Fruit fly (Drosophila melanogaster): Measurements from ENCODE around the gene CG9795.

CG9795 gene

dm6 chr3R:4318999-4319398 lies 484 bp upstream of the CG9795 start, which contains the start of gene Syt14:
Gene Syt14 (minus strand): TSS chr3R:4319069.
- no peak for TF ChIP-seq noc (tag; optimal IDR thresholded peaks at IDR 0.05)

dm6 chr3R:4333964-4334363 lies 14.5 kb downstream of the CG9795 start, which contains the start of gene CG9776:
Gene CG9776 (minus strand): TSS chr3R:4334071.
- TF ChIP-seq noc (tag; optimal IDR thresholded peaks at IDR 0.05): no peak

DNA sequence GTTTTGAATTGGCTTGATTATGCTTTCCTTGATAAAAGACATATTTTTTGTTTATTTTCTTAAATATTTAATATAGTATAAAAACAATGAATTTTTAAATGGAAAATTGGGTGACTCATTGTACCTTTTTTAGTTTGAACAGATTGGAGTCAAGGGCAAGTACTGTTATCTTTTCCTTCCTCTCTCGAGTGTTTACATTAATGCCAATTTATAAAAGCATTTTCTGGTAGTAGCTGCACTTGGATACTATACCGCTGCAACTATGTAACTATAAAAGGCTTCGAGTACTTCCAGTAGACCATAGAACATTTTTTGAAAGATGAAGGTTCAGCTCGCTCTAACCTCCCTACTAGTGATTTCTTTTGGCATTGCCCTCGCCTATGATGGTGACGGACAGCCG lies 15.3 kb downstream of the CG9795 start, which contains the start of gene CG14645:
Gene CG14645, plus strand, starts transcription at position 301 of the 400 bp plus-strand sequence.
- TF ChIP-seq noc (tag; optimal IDR thresholded peaks at IDR 0.05): no peak

- TF ChIP-seq noc (tag; optimal IDR thresholded peaks at IDR 0.05): no peak
These were observed 18.1 kb downstream of the CG9795 start, which contains the start of the genes Skp2 and CG1103 for dm6 chr3R:4337580-4337979. Gene Skp2 (minus strand): TSS chr3R:4337674. Gene CG1103 (plus strand): TSS chr3R:4337755.

- no peak for TF ChIP-seq noc (tag; optimal IDR thresholded peaks at IDR 0.05)
These were observed 20.7 kb downstream of the CG9795 start for dm6 chr3R:4340174-4340573.

DNA sequence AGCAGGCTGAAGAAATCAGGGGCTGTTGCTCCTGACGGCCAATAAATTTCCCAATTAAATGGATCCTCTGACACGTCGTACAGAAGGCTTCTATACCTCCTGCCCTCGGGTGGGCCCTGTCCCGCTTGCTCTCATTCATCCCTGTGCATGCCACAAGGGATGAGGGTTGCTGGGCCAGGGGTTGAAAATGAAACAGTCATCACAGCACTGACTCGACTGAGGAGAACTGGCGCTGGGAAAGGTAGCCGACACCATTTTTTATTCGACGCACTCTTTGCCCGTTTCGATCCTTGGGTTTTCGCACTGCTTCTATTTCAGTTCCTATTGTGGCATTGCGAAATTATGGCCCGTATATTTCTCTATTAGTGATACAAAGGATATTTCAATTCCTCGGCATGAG lies 21.7 kb downstream of the CG9795 start:
- no peak for TF ChIP-seq noc (tag; optimal IDR thresholded peaks at IDR 0.05)

DNA sequence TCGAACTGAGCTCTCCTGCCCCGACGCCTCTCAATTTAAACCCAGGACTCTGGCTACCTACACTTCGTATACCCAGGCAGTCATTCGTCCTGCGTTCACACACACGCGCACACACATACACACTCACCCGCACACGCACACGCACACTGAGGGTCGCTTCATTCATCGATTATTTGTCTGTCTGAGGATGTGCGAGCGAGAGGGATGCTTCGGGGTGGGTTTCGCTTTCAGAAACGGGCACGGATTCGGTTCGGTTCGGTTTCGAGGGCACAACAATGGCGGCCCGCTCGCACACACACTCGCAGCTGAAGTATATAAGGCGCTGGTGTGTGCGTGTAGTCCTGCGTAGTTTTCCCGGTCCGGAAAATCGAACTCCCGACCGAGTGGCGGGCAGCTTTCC lies 27.2 kb downstream of the CG9795 start, which contains the start of gene hkb:
Gene hkb, minus strand, starts transcription at position 11 of the 400 bp plus-strand sequence.
- no peak for TF ChIP-seq noc (tag; optimal IDR thresholded peaks at IDR 0.05)

- TF ChIP-seq noc (tag; optimal IDR thresholded peaks at IDR 0.05): no peak
These were observed 28.8 kb downstream of the CG9795 start for dm6 chr3R:4348197-4348814.

dm6 chr3R:4350199-4350598 lies 30.7 kb downstream of the CG9795 start:
- TF ChIP-seq noc (tag; optimal IDR thresholded peaks at IDR 0.05): no peak

DNA sequence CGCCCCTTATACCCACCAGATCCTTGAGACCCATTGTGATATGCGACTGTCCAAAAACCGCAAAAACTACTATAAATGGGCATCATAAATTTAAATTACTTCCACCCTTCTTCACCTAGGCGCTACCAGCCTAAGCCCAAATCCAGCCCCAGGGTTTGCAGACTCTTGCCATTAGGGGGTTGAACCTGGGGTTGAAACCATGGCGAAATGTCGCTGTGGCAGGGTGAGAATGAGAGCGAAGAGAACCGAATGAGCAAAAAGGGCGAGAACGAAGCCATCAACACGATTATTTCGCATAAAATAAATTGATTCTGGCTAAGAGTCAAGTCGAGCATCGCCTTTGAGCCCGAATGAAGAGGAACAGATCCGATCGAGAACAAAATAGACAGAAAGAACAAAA lies 34.1 kb downstream of the CG9795 start:
- TF ChIP-seq noc (tag; optimal IDR thresholded peaks at IDR 0.05): no peak

dm6 chr3R:4359625-4360024 lies 40.1 kb downstream of the CG9795 start, which contains the start of gene CG1090:
Gene CG1090 (plus strand): TSS chr3R:4359883.
- no peak for TF ChIP-seq noc (tag; optimal IDR thresholded peaks at IDR 0.05)

dm6 chr3R:4360668-4361110 lies 41.2 kb downstream of the CG9795 start:
- no peak for TF ChIP-seq noc (tag; optimal IDR thresholded peaks at IDR 0.05)

DNA sequence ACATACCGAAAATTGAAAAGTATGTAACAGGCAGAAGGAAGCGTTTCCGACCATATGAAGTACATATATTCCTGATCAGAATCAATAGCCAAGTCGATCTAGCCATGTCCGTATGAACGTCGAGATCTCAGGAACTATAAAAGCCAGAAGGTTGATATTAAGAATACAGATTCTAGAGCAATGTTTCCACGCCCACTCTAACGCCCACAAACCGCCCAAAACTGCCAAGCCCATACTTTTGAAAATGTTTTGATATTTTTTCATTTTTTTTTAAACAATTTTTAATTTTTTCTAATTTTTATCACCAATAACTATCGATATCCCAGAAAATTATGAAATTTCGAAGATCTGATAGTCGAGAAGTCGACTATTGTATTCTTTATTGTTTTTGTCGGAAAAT lies 42.5 kb downstream of the CG9795 start:
- no peak for TF ChIP-seq noc (tag; optimal IDR thresholded peaks at IDR 0.05)

Measured in whole organism, larva.